Worm (Caenorhabditis elegans) whole organism, late embryonic: ENCODE data around the gene T07G12.5.

ENCODE experiments used
- F13H6.1 ChIP-seq: sonication (generic microtip); optimal IDR thresholded peaks from 2 replicates; lab custom pipeline; 2016; ENCODE audit warnings: missing genetic modification characterization, missing compliant biosample characterization
- T23F11.4 ChIP-seq: fragments of 200-800 bp; sonication (Bioruptor generic); optimal IDR thresholded peaks from 2 replicates; lab custom pipeline; 2018; ENCODE audit warnings: mild to moderate bottlenecking, missing genetic modification characterization, missing compliant biosample characterization
- ceh-31 ChIP-seq: sonication (generic microtip); optimal IDR thresholded peaks from 2 replicates; lab custom pipeline; 2016; ENCODE audit warnings: missing genetic modification characterization, missing compliant biosample characterization
- ceh-45 ChIP-seq: fragments of 200-800 bp; sonication (Bioruptor generic); IDR thresholded peaks from 2 replicates; pipeline ENCODE4 v1.3.6; 2022; ENCODE audit warnings: missing genetic modification reagents, missing genetic modification characterization, missing compliant biosample characterization
- fkh-10 ChIP-seq: fragments of 150-350 bp; optimal IDR thresholded peaks from 2 replicates; lab custom pipeline; 2014; ENCODE audit warnings: missing biosample characterization, missing genetic modification reagents, missing genetic modification characterization
- gmeb-2 ChIP-seq: sonication (generic microtip); optimal IDR thresholded peaks from 2 replicates; lab custom pipeline; 2016; ENCODE audit warnings: missing genetic modification characterization, inconsistent platforms, missing compliant biosample characterization
- nfya-1 ChIP-seq: sonication (generic microtip); optimal IDR thresholded peaks from 2 replicates; lab custom pipeline; 2017; ENCODE audit warnings: missing genetic modification characterization, mild to moderate bottlenecking, missing compliant biosample characterization, antibody characterized with exemption, moderate library complexity
- pag-3 ChIP-seq: sonication (generic microtip); optimal IDR thresholded peaks from 2 replicates; lab custom pipeline; 2016; ENCODE audit warnings: missing compliant biosample characterization, missing genetic modification characterization, borderline replicate concordance
- tbx-7 ChIP-seq: sonication (generic microtip); optimal IDR thresholded peaks from 2 replicates; lab custom pipeline; 2016; ENCODE audit warnings: missing genotype, missing genetic modification characterization, missing compliant biosample characterization
- unc-86 ChIP-seq: sonication (generic microtip); optimal IDR thresholded peaks from 2 replicates; lab custom pipeline; 2016; ENCODE audit warnings: missing genetic modification characterization, missing compliant biosample characterization

- TF ChIP-seq ceh-31 = no peak
- TF ChIP-seq T23F11.4 (GFP tag; lab: Kevin White, UChicago) = no peak
- no peak for TF ChIP-seq gmeb-2 (tag; lab: Kevin White, UChicago)
- no peak for TF ChIP-seq ceh-45 (GFP tag; lab: Robert Waterston, UW)
- TF ChIP-seq unc-86 (tag; lab: Kevin White, UChicago) = no peak
- TF ChIP-seq nfya-1 (tag; lab: Kevin White, UChicago) = no peak
- TF ChIP-seq tbx-7 (tag; lab: Kevin White, UChicago) = no peak
- no peak for TF ChIP-seq fkh-10 (GFP tag; lab: Kevin White, UChicago)
- no peak for TF ChIP-seq F13H6.1 (tag; lab: Kevin White, UChicago)
- no peak for TF ChIP-seq pag-3 (tag; lab: Kevin White, UChicago)
These were observed 33.5 kb downstream of the T07G12.5 start for ce11 chrIV:10511432-10511831.
